Fruit fly (Drosophila melanogaster) whole organism, pupa: ENCODE data around the gene CG7299.

Source experiments
- CG4496 ChIP-seq: fragments of 200-800 bp; sonication (Bioruptor generic); IDR thresholded peaks from 3 replicates; pipeline ENCODE4 v1.3.6; 2022; ENCODE audit warnings: missing biosample characterization, missing genetic modification characterization
- CG8301 ChIP-seq: fragments of 200-800 bp; sonication (Bioruptor generic); optimal IDR thresholded peaks from 2 replicates; lab custom pipeline; 2018; ENCODE audit warnings: missing biosample characterization, mild to moderate bottlenecking, missing genetic modification characterization
- CG9948 ChIP-seq: fragments of 200-800 bp; sonication (Bioruptor generic); optimal IDR thresholded peaks from 2 replicates; lab custom pipeline; 2018; ENCODE audit warnings: missing biosample characterization, mild to moderate bottlenecking, missing genetic modification characterization, moderate library complexity
- EcR ChIP-seq: fragments of 200-800 bp; sonication (Bioruptor generic); optimal IDR thresholded peaks from 3 replicates; lab custom pipeline; 2019; ENCODE audit warnings: missing biosample characterization, missing genetic modification characterization, mild to moderate bottlenecking, moderate library complexity, missing genetic modification reagents
- Pif1B ChIP-seq: fragments of 200-800 bp; sonication (Bioruptor generic); optimal IDR thresholded peaks from 3 replicates; lab custom pipeline; 2016; ENCODE audit warnings: missing biosample characterization, missing genetic modification characterization
- gl ChIP-seq: fragments of 200-800 bp; sonication (Bioruptor generic); optimal IDR thresholded peaks from 2 replicates; lab custom pipeline; 2018; ENCODE audit warnings: missing biosample characterization, mild to moderate bottlenecking, missing genetic modification characterization

dm6 chr2L:10709353-10709752, 25.1 kb upstream of the CG7299 start, which contains the start of gene Lip2:
- TF ChIP-seq Pif1B (GFP tag; lab: Kevin White, UChicago) (no peak), CG9948 (tag; lab: Kevin White, UChicago) (no peak), CG8301 (no peak), gl (tag; lab: Kevin White, UChicago) (no peak), CG4496 (GFP tag; lab: Robert Waterston, UW) (no peak), EcR (no peak)
